Worm (Caenorhabditis elegans): ENCODE results near the gene Y45G5AM.4.

DNA sequence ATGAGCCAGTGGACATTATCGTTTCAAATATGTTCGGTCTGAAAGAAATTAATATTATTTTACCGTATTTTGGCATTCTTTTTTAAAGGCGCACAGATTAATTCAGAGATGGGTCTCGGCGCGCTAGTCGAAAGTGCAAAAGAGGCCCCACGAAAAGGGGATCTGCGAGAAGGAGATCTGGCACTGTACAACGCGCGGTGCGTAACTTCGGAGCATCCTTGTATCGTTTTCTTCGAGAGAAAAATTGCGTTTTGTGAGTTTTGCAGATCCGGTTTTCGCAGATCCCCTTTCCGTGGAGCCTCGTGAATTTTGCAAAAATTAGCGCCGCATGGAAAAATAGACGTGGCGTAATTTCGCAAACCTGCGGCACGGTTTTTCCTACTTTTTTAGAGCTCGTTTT is 18.7 kb downstream of the Y45G5AM.4 start:
- TF ChIP-seq ama-1 (optimal IDR thresholded peaks at IDR 0.05) = no peak
- no peak for TF ChIP-seq B0310.2 (tag; optimal IDR thresholded peaks at IDR 0.05)
- no peak for TF ChIP-seq tbx-11 (GFP tag; IDR thresholded peaks at IDR 0.05)
- no peak for TF ChIP-seq flt-1 (GFP tag; IDR thresholded peaks at IDR 0.05)
- no peak for TF ChIP-seq tbx-37 (GFP tag; conservative IDR thresholded peaks at IDR 0.05)
- TF ChIP-seq pes-1 (GFP tag; IDR thresholded peaks at IDR 0.05) = peak; percentile 68
- no peak for TF ChIP-seq hnd-1 (tag; optimal IDR thresholded peaks at IDR 0.05)
- TF ChIP-seq aly-1 (tag; optimal IDR thresholded peaks at IDR 0.05) = no peak
- TF ChIP-seq ets-7 (tag; optimal IDR thresholded peaks at IDR 0.05) = peak; percentile 6
- no peak for TF ChIP-seq hmbx-1 (tag; optimal IDR thresholded peaks at IDR 0.05)
- TF ChIP-seq scrt-1 (GFP tag; IDR thresholded peaks at IDR 0.05) = peak; percentile 64; the same call in 1 of the 2 replicates
- TF ChIP-seq hmg-4 (GFP tag; optimal IDR thresholded peaks at IDR 0.05) = no peak
- TF ChIP-seq ceh-13 (GFP tag; optimal IDR thresholded peaks at IDR 0.05) = peak; percentile 35

All from whole organism, early embryonic.